Worm (Caenorhabditis elegans): ENCODE data around the gene K02D3.1.

DNA sequence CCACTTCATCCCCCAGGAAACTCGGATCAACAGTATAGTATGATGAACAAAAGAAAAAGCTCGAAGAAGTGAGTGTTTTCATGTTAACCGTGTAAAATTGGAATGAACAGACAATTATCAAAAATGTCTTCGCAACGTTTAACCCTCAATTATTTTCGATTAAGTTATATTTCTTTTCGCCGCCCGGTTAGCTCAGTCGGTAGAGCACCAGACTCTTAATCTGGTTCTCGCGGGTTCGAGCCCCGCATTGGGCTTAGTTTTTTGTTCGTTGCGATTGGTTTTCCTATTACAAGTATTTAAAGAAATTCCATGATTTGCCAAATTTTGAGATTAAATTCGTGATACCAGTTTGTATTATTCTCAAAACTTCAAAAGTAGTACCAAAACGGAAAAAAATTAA is 23.0 kb downstream of the K02D3.1 start:
- TF ChIP-seq gei-8 (GFP tag; optimal IDR thresholded peaks at IDR 0.05), result no peak
- TF ChIP-seq zag-1 (tag; optimal IDR thresholded peaks at IDR 0.05), result no peak
- no peak for TF ChIP-seq duxl-1 (tag; optimal IDR thresholded peaks at IDR 0.05; ENCODE audit: poor library complexity)
- TF ChIP-seq ZK546.5 (tag; optimal IDR thresholded peaks at IDR 0.05), result no peak
- peak; percentile 42; the same call in 1 of the 2 replicates for TF ChIP-seq lin-1 (GFP tag; IDR thresholded peaks at IDR 0.05)
- no peak for TF ChIP-seq ztf-11 (tag; optimal IDR thresholded peaks at IDR 0.05)
- TF ChIP-seq pha-4 (GFP tag; IDR thresholded peaks at IDR 0.05), result peak; percentile 79; the same call in 1 of the 2 replicates
- TF ChIP-seq pha-4 (tag; optimal IDR thresholded peaks at IDR 0.05), result no peak
- TF ChIP-seq fkh-10 (GFP tag; optimal IDR thresholded peaks at IDR 0.05), result no peak
- TF ChIP-seq nhr-76 (tag; optimal IDR thresholded peaks at IDR 0.05), result no peak
- no peak for TF ChIP-seq jun-1 (tag; optimal IDR thresholded peaks at IDR 0.05)
- no peak for TF ChIP-seq nhr-25 (tag; optimal IDR thresholded peaks at IDR 0.05; ENCODE audit: borderline replicate concordance, insufficient read depth)

Measured in whole organism, L4 larva.